Worm (Caenorhabditis elegans) whole organism, L3 larva: Measurements from ENCODE around the gene srg-42.

ENCODE experiments used
- hmg-11 ChIP-seq: sonication (generic microtip); optimal IDR thresholded peaks from 2 replicates; lab custom pipeline; 2016; ENCODE audit warnings: missing genetic modification characterization, missing compliant biosample characterization
- mml-1 ChIP-seq: fragments of 150-350 bp; sonication (generic microtip); optimal IDR thresholded peaks from 3 replicates; lab custom pipeline; 2014; ENCODE audit warnings: missing biosample characterization, missing genetic modification characterization
- nhr-25 ChIP-seq: sonication (generic microtip); optimal IDR thresholded peaks from 2 replicates; lab custom pipeline; 2017; ENCODE audit warnings: missing biosample characterization, missing genetic modification characterization
- tbx-2 ChIP-seq: sonication (generic microtip); optimal IDR thresholded peaks from 2 replicates; lab custom pipeline; 2016; ENCODE audit warnings: mild to moderate bottlenecking, missing genetic modification characterization, missing compliant biosample characterization
- unc-62 ChIP-seq: fragments of 150-350 bp; sonication (generic microtip); optimal IDR thresholded peaks from 4 replicates; lab custom pipeline; 2014; ENCODE audit warnings: missing biosample characterization, missing genetic modification reagents, missing genetic modification characterization

- no peak for TF ChIP-seq mml-1 (tag; lab: Kevin White, UChicago)
- TF ChIP-seq unc-62 (GFP tag; lab: Kevin White, UChicago), result no peak
- TF ChIP-seq tbx-2 (tag; lab: Kevin White, UChicago), result no peak
- TF ChIP-seq nhr-25, result no peak
- no peak for TF ChIP-seq hmg-11 (tag; lab: Kevin White, UChicago)
Measured at ce11 chrV:11190983-11191382, 33.1 kb upstream of the srg-42 start, which contains the start of gene lgc-49.
